Fruit fly (Drosophila melanogaster): Measurements from ENCODE around the gene btl.

dm6 chr3L:14101421-14102130, 26.0 kb downstream of the btl start:
- TF ChIP-seq psq (optimal IDR thresholded peaks at IDR 0.05) (no peak), h (optimal IDR thresholded peaks at IDR 0.05) (no peak), Sin3A (optimal IDR thresholded peaks at IDR 0.05) (no peak)
